Worm (Caenorhabditis elegans): Measurements from ENCODE around the gene klp-18.

klp-18 gene

DNA sequence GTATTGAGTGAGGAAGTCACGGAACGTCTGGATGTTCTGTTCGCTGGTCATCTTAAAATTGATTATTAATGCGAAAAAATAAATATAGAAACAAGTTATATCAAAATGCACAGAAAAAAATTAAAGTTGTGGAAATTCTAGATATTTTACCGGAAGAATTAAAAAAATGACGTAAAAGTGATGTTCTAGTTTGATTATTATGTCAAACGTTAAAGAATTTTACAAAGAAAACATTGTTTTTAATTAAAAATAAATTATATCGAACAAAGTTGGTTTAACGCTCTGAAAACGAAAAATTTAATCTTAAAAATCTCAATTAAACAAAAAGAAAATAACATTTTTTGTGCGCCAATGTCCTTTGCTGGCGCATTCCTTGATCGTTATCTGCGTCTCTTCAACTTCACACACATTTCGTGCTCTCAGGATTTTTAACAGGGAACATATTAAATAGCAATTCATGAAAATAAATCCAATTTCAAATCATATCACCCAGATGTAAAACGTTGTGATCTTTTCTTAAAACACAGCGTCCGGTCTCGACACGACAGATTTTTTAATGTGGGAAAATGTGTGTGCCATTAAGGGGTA lies 4.6 kb downstream of the klp-18 start, which contains the start of gene tin-9.1 (continued):
- peak; percentile 49 for TF ChIP-seq ztf-4 (tag; optimal IDR thresholded peaks at IDR 0.05)
- peak; percentile 88 for TF ChIP-seq crh-2 (tag; optimal IDR thresholded peaks at IDR 0.05)

ce11 chrIV:7045362-7045936 lies 5.4 kb downstream of the klp-18 start:
- no peak for TF ChIP-seq mdl-1 (tag; optimal IDR thresholded peaks at IDR 0.05)
- TF ChIP-seq snpc-4 (tag; optimal IDR thresholded peaks at IDR 0.05) = no peak
- TF ChIP-seq alr-1 (tag; optimal IDR thresholded peaks at IDR 0.05) = no peak
- TF ChIP-seq sma-9 (GFP tag; optimal IDR thresholded peaks at IDR 0.05) = peak; percentile 22
- no peak for TF ChIP-seq sma-9 (tag; optimal IDR thresholded peaks at IDR 0.05)
- TF ChIP-seq lin-11 (tag; optimal IDR thresholded peaks at IDR 0.05) = no peak
- no peak for TF ChIP-seq nhr-23 (tag; optimal IDR thresholded peaks at IDR 0.05)
- TF ChIP-seq nhr-6 (tag; optimal IDR thresholded peaks at IDR 0.05) = no peak
- peak; percentile 60 for TF ChIP-seq fos-1 (tag; optimal IDR thresholded peaks at IDR 0.05)
- no peak for TF ChIP-seq ZK546.5 (tag; optimal IDR thresholded peaks at IDR 0.05)
- peak in 1 of 2 experiments; percentile 46 for TF ChIP-seq lsy-2 (tag; optimal IDR thresholded peaks at IDR 0.05)
- TF ChIP-seq gmeb-1 (tag; optimal IDR thresholded peaks at IDR 0.05) = no peak
- TF ChIP-seq nhr-12 (tag; optimal IDR thresholded peaks at IDR 0.05) = no peak
- TF ChIP-seq skn-1 (tag; optimal IDR thresholded peaks at IDR 0.05) = peak; percentile 70
- no peak for TF ChIP-seq nhr-10 (tag; optimal IDR thresholded peaks at IDR 0.05)
- no peak for TF ChIP-seq unc-62 (GFP tag; optimal IDR thresholded peaks at IDR 0.05)
- TF ChIP-seq elt-3 (tag; optimal IDR thresholded peaks at IDR 0.05) = no peak

DNA sequence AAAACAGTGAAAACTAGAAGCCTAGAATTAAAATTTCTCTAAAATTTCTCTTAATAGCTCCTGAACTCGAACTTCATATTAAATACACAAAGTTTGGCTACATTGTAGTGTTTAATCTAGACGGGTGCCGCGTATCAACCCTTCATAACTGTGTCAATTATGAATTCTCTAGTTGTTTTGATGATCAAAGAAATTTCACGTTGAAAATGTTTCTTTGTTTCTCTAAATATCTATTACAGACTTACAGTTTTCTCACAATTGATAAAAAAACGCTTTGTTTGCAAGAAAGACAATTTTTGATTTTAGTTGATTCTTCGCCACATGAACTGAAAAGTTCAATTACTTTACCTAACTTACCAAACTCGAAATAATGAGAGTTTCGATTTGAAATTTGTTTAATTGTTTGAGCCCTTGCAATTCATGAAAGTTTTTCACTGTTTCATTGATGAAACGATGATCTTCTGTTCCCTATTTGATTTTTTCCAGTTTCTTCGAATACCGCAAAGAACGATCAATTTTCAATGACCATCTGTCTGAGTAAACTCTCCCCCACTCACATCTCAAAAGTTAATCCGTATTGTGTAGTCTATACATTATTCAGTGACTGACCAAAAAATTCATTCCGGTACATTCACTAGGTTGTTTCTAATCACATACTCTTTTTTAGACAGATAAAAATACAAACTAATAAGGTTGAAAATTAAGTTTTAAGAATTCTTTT lies 6.8 kb downstream of the klp-18 start:
- TF ChIP-seq nhr-23 (tag; optimal IDR thresholded peaks at IDR 0.05) = no peak
- TF ChIP-seq ama-1 (optimal IDR thresholded peaks at IDR 0.05) = no peak
- no peak for TF ChIP-seq F13H6.1 (tag; optimal IDR thresholded peaks at IDR 0.05)
- no peak for TF ChIP-seq elt-3 (tag; optimal IDR thresholded peaks at IDR 0.05)
- TF ChIP-seq sma-9 (GFP tag; optimal IDR thresholded peaks at IDR 0.05) = peak; percentile 40
- no peak for TF ChIP-seq sma-9 (tag; optimal IDR thresholded peaks at IDR 0.05)
- TF ChIP-seq lin-13 (GFP tag; optimal IDR thresholded peaks at IDR 0.05) = no peak
- TF ChIP-seq mbf-1 (tag; optimal IDR thresholded peaks at IDR 0.05) = no peak
- no peak for TF ChIP-seq unc-62 (GFP tag; optimal IDR thresholded peaks at IDR 0.05)
- TF ChIP-seq aly-2 (tag; optimal IDR thresholded peaks at IDR 0.05) = no peak
- TF ChIP-seq nhr-6 (tag; optimal IDR thresholded peaks at IDR 0.05) = peak; percentile 19
- no peak for TF ChIP-seq ztf-11 (tag; optimal IDR thresholded peaks at IDR 0.05)
- TF ChIP-seq R02D3.7 (tag; optimal IDR thresholded peaks at IDR 0.05) = no peak
- no peak for TF ChIP-seq crh-2 (tag; optimal IDR thresholded peaks at IDR 0.05)
- no peak for TF ChIP-seq alr-1 (tag; optimal IDR thresholded peaks at IDR 0.05)
- no peak for TF ChIP-seq ZK546.5 (tag; optimal IDR thresholded peaks at IDR 0.05)
- no peak for TF ChIP-seq blmp-1 (tag; optimal IDR thresholded peaks at IDR 0.05; ENCODE audit: insufficient read depth)
- no peak for TF ChIP-seq nhr-12 (tag; optimal IDR thresholded peaks at IDR 0.05)
- TF ChIP-seq Y55F3AM.14 (GFP tag; optimal IDR thresholded peaks at IDR 0.05) = no peak
- TF ChIP-seq ztf-1 (GFP tag; conservative IDR thresholded peaks at IDR 0.05) = no peak
- TF ChIP-seq nhr-25 (tag; optimal IDR thresholded peaks at IDR 0.05) = no peak
- TF ChIP-seq lin-39 (tag; optimal IDR thresholded peaks at IDR 0.05) = no peak
- peak; percentile 10 for TF ChIP-seq fos-1 (tag; optimal IDR thresholded peaks at IDR 0.05)
- no peak for TF ChIP-seq sem-4 (tag; optimal IDR thresholded peaks at IDR 0.05)
- peak; percentile 27 for TF ChIP-seq nhr-129 (tag; optimal IDR thresholded peaks at IDR 0.05)
- no peak for TF ChIP-seq elt-1 (tag; optimal IDR thresholded peaks at IDR 0.05)
- TF ChIP-seq nhr-21 (tag; optimal IDR thresholded peaks at IDR 0.05) = peak; percentile 27
- TF ChIP-seq sma-3 (GFP tag; optimal IDR thresholded peaks at IDR 0.05) = no peak
- TF ChIP-seq C34F6.9 (tag; optimal IDR thresholded peaks at IDR 0.05) = no peak
- TF ChIP-seq lin-11 (tag; optimal IDR thresholded peaks at IDR 0.05) = no peak
- peak in 1 of 2 experiments; percentile 43 for TF ChIP-seq lsy-2 (tag; optimal IDR thresholded peaks at IDR 0.05)
- TF ChIP-seq unc-55 (GFP tag; optimal IDR thresholded peaks at IDR 0.05) = no peak
- TF ChIP-seq nhr-10 (tag; optimal IDR thresholded peaks at IDR 0.05) = no peak
- no peak for TF ChIP-seq ztf-4 (tag; optimal IDR thresholded peaks at IDR 0.05)
